Worm (Caenorhabditis elegans): ENCODE measurements around the gene T24D5.1.

Gene T24D5.1

DNA sequence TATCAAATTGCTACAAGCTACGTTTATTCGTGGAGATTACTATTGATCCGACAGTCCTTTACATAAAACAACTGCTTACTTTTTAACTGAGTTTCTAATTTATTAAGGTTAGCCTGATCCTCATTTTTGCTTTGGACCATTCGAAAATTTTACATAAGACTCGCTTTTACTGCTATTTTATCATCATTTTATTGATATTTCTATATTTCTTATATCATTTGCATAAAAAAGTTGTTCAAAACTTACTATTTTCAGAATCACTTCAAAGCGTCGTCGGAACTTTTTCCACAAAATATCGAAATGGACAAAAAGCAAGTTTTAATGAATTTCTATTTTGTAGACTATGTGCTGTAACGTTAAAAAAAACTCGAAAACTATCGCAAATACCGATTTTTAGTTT is at the start of gene T24D5.1:
Gene T24D5.1 (plus strand): TSS at position 301 of the 400 bp plus-strand sequence.
- no peak for TF ChIP-seq crh-2 (tag; optimal IDR thresholded peaks at IDR 0.05)
- no peak for TF ChIP-seq nhr-21 (tag; optimal IDR thresholded peaks at IDR 0.05)
- no peak for TF ChIP-seq unc-55 (GFP tag; optimal IDR thresholded peaks at IDR 0.05)
- no peak for TF ChIP-seq nhr-12 (tag; optimal IDR thresholded peaks at IDR 0.05)
- no peak for TF ChIP-seq F13H6.1 (tag; optimal IDR thresholded peaks at IDR 0.05)
- no peak for TF ChIP-seq lin-39 (tag; optimal IDR thresholded peaks at IDR 0.05)
- no peak for TF ChIP-seq lin-13 (GFP tag; optimal IDR thresholded peaks at IDR 0.05)
- TF ChIP-seq blmp-1 (tag; optimal IDR thresholded peaks at IDR 0.05; ENCODE audit: insufficient read depth) = no peak
- TF ChIP-seq aly-2 (tag; optimal IDR thresholded peaks at IDR 0.05) = no peak

DNA sequence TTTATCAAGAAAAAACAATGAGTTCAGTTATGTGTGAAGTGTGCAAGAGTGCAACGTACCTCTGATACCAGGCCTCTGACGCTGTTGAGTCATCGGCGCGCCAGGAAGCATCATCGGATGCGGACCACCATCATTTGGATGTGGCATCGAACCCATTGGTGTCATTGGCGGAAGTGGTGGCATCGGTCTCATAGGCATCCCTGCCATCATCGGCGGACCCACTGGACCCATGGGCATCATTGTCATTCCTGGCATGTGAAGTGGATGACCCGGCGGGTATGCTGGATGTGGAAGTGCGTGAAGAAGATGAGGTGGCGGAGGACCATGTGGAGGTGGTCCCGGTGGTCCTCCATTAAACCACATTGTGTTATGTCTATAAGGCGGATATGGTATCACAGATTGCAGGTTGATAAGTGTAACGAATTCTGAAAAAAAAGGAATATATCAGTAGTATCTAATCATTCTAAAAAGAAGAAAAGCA is 49.2 kb upstream of the T24D5.1 start, which contains the start of gene scd-1:
Gene scd-1 (minus strand): TSS at position 431 of the 481 bp plus-strand sequence.
- no peak for TF ChIP-seq nhr-23 (tag; optimal IDR thresholded peaks at IDR 0.05)
- TF ChIP-seq aly-2 (tag; optimal IDR thresholded peaks at IDR 0.05) = no peak
- no peak for TF ChIP-seq nhr-12 (tag; optimal IDR thresholded peaks at IDR 0.05)
- TF ChIP-seq ZK546.5 (tag; optimal IDR thresholded peaks at IDR 0.05) = no peak
- TF ChIP-seq skn-1 (tag; optimal IDR thresholded peaks at IDR 0.05) = no peak
- no peak for TF ChIP-seq lin-11 (tag; optimal IDR thresholded peaks at IDR 0.05)
- TF ChIP-seq snpc-4 (tag; optimal IDR thresholded peaks at IDR 0.05) = no peak
- no peak for TF ChIP-seq elt-1 (tag; optimal IDR thresholded peaks at IDR 0.05)

DNA sequence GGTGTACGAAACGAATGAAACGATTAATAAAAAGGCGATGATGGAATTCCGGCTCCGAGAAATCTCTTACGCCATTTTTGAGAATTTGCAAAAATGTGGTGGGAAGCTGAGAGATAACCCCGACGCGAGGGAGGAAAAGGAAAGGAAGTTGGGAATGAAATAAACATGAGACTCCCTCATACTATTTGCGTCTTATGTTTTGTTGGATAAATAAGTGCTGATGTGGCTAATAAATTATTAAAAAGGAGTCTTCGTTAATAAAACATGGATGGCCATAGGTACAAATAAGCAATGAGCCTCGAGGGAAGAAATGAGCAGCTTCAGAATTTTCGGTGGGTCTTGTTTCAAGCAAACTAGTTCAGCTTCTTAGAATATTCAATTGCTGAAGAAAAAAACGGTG is 42.2 kb upstream of the T24D5.1 start:
- TF ChIP-seq nhr-25 (tag; optimal IDR thresholded peaks at IDR 0.05) = no peak
- TF ChIP-seq unc-55 (GFP tag; optimal IDR thresholded peaks at IDR 0.05) = peak; percentile 21
- TF ChIP-seq nhr-237 (tag; optimal IDR thresholded peaks at IDR 0.05) = no peak
- no peak for TF ChIP-seq nhr-10 (tag; optimal IDR thresholded peaks at IDR 0.05)
- TF ChIP-seq dmd-4 (tag; optimal IDR thresholded peaks at IDR 0.05) = no peak
- TF ChIP-seq unc-39 (tag; optimal IDR thresholded peaks at IDR 0.05) = no peak
- peak; percentile 0 for TF ChIP-seq sma-9 (GFP tag; optimal IDR thresholded peaks at IDR 0.05)
- no peak for TF ChIP-seq sma-9 (tag; optimal IDR thresholded peaks at IDR 0.05)
- TF ChIP-seq lin-13 (GFP tag; optimal IDR thresholded peaks at IDR 0.05) = no peak
- no peak for TF ChIP-seq sem-4 (tag; optimal IDR thresholded peaks at IDR 0.05)

DNA sequence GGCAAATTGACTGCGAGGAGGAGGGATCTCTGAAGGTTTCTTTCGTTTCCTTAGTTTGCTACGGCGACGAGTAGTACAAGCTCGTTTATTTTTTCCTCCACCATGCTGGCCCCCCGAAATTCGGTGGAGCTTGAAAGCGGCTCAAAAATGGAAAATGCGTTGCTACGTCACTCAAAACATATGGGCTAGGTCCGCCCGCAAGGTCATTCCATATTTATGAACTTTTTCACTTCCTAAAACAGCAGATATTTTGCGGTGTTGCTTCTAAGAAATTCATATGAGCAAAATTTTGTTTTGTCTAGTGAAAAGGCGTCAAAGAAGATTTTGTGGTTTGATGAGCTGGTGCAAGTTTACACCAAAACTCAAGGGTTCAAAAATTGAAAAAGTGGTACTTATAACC is 40.1 kb upstream of the T24D5.1 start:
- no peak for TF ChIP-seq ztf-4 (tag; optimal IDR thresholded peaks at IDR 0.05)
- TF ChIP-seq unc-55 (GFP tag; optimal IDR thresholded peaks at IDR 0.05) = peak; percentile 26

DNA sequence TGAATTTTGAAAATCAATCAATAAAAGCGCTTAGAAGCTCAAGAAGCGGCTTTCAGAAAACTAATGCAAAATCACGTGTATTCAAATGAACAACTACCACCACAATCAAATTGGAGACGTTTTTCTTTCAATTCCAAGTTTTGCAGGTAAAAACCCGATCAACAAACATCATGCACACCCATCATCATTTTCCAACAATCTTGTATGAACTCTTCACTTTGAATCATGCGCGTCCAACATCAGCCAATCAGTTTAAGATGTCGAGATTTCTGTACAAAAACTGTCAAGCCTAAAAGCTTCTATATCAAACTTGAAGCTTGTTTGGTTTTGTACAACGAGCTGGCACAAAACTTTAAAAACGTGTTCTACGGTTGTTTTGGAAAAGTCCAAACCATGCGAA is 35.8 kb upstream of the T24D5.1 start:
- TF ChIP-seq nhr-12 (tag; optimal IDR thresholded peaks at IDR 0.05) (no peak), ztf-4 (tag; optimal IDR thresholded peaks at IDR 0.05) (no peak), snpc-4 (tag; optimal IDR thresholded peaks at IDR 0.05) (no peak), nhr-77 (tag; optimal IDR thresholded peaks at IDR 0.05) (no peak), nhr-6 (tag; optimal IDR thresholded peaks at IDR 0.05) (no peak), elt-1 (tag; optimal IDR thresholded peaks at IDR 0.05) (no peak), nhr-11 (tag; optimal IDR thresholded peaks at IDR 0.05) (no peak), unc-55 (GFP tag; optimal IDR thresholded peaks at IDR 0.05) (no peak), lin-39 (tag; optimal IDR thresholded peaks at IDR 0.05) (no peak), mab-5 (tag; optimal IDR thresholded peaks at IDR 0.05) (no peak), skn-1 (tag; optimal IDR thresholded peaks at IDR 0.05) (no peak), mdl-1 (tag; optimal IDR thresholded peaks at IDR 0.05) (no peak)

DNA sequence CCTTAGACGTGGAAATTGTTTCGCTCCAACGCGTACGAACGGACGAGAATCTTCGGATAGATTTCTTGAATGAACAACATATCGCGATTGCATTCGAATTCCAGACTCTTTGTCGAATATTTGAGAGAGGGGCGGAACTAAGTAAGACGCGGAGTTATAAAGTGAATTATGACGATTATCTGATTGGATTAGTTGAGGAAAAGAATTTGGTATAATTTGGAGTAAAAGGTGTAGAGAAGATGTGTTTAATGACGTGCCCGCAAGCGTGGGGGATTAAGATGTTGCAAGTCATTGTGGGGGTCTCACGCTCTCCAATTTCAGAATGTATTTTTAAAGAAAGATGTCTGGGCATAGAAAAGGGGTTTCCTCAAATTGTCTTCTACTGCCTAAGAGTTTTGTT is 29.5 kb upstream of the T24D5.1 start:
- peak; percentile 44 for TF ChIP-seq sma-9 (GFP tag; optimal IDR thresholded peaks at IDR 0.05)
- no peak for TF ChIP-seq sma-9 (tag; optimal IDR thresholded peaks at IDR 0.05)
- no peak for TF ChIP-seq ztf-4 (tag; optimal IDR thresholded peaks at IDR 0.05)

DNA sequence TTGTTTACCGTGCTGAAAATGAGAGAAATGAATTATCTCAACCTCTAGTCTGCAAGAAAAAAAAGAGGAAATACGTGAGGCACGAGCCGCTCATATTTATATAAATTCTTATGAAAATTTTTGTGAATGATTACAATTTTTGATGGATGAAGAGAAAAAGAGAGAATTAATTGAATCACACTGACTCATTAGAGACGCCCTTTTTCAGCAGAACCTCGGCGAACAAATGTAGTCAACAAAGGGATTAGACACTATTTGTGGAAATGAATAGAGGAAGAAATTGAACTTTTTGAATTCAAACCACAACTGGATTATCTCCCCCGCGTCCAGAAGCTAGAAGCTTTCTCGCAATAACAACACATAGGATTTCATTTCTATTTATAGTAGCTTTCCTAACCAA is 27.8 kb upstream of the T24D5.1 start:
- TF ChIP-seq fos-1 (tag; optimal IDR thresholded peaks at IDR 0.05) = no peak
- no peak for TF ChIP-seq sma-3 (GFP tag; optimal IDR thresholded peaks at IDR 0.05)
- no peak for TF ChIP-seq alr-1 (tag; optimal IDR thresholded peaks at IDR 0.05)
- TF ChIP-seq nhr-12 (tag; optimal IDR thresholded peaks at IDR 0.05) = no peak
- no peak for TF ChIP-seq unc-39 (tag; optimal IDR thresholded peaks at IDR 0.05)
- TF ChIP-seq C34F6.9 (tag; optimal IDR thresholded peaks at IDR 0.05) = no peak
- no peak for TF ChIP-seq egl-27 (tag; optimal IDR thresholded peaks at IDR 0.05)
- no peak for TF ChIP-seq nhr-237 (tag; optimal IDR thresholded peaks at IDR 0.05)
- TF ChIP-seq nhr-21 (tag; optimal IDR thresholded peaks at IDR 0.05) = no peak
- TF ChIP-seq elt-1 (tag; optimal IDR thresholded peaks at IDR 0.05) = no peak
- TF ChIP-seq nhr-25 (tag; optimal IDR thresholded peaks at IDR 0.05) = no peak
- no peak for TF ChIP-seq zag-1 (tag; optimal IDR thresholded peaks at IDR 0.05)
- no peak for TF ChIP-seq ztf-1 (GFP tag; conservative IDR thresholded peaks at IDR 0.05)
- no peak for TF ChIP-seq ztf-11 (tag; optimal IDR thresholded peaks at IDR 0.05)
- TF ChIP-seq mab-5 (tag; optimal IDR thresholded peaks at IDR 0.05) = no peak
- no peak for TF ChIP-seq unc-62 (GFP tag; optimal IDR thresholded peaks at IDR 0.05)
- TF ChIP-seq nhr-11 (tag; optimal IDR thresholded peaks at IDR 0.05) = no peak
- no peak for TF ChIP-seq peb-1 (tag; optimal IDR thresholded peaks at IDR 0.05)
- TF ChIP-seq dmd-4 (tag; optimal IDR thresholded peaks at IDR 0.05) = no peak
